Worm (Caenorhabditis elegans): Measurements from ENCODE around the gene tofu-7.

DNA sequence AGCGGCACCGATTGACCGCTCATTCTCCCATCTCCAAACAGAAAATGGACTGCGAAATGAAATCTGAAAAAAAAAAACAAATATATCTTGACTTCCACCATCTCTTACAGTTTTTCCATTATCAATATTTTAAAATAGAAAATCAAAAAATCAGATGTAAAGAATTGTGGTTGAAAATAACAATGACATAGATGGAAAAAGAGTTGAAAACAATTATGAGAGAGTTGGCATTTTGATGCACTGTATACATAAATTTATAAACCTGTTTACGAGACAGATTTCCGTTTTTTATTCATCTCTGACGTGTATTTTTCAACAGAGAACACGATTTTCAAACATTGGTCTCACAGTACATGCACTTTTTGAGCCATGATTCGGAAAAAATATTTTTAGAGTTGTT, 4.1 kb downstream of the tofu-7 start, which contains the start of gene ZK418.7:
- no peak for TF ChIP-seq ama-1 (optimal IDR thresholded peaks at IDR 0.05)
- no peak for TF ChIP-seq ama-1 (GFP tag; optimal IDR thresholded peaks at IDR 0.05)
- TF ChIP-seq Y67H2A.10 (GFP tag; conservative IDR thresholded peaks at IDR 0.05), result no peak
- no peak for TF ChIP-seq atf-7 (tag; optimal IDR thresholded peaks at IDR 0.05)

All from whole organism, young adult.